Fruit fly (Drosophila melanogaster): Measurements from ENCODE around the gene Nhe3.
A peak's percentile ranks its signal among the peaks of the same experiment; 100 is the strongest.

The Nhe3 gene

dm6 chr2L:6717460-6717859, 33.3 kb upstream of the Nhe3 start, which contains the start of gene Aatf (continued):
- TF ChIP-seq lov (optimal IDR thresholded peaks at IDR 0.05) (no peak), lov (GFP tag; IDR thresholded peaks at IDR 0.05) (no peak), CG6175 (GFP tag; IDR thresholded peaks at IDR 0.05) (no peak), nom (GFP tag; optimal IDR thresholded peaks at IDR 0.05) (no peak), CG7786 (GFP tag; optimal IDR thresholded peaks at IDR 0.05) (no peak), CG8765 (GFP tag; IDR thresholded peaks at IDR 0.05) (no peak), Myb (GFP tag; optimal IDR thresholded peaks at IDR 0.05) (peak; percentile 47), Oaz (GFP tag; IDR thresholded peaks at IDR 0.05) (no peak), CG15073 (GFP tag; optimal IDR thresholded peaks at IDR 0.05) (no peak), kni (GFP tag; optimal IDR thresholded peaks at IDR 0.05) (no peak), aop (GFP tag; IDR thresholded peaks at IDR 0.05) (no peak), NK7.1 (GFP tag; optimal IDR thresholded peaks at IDR 0.05) (no peak), phol (tag; optimal IDR thresholded peaks at IDR 0.05) (peak; percentile 37), CG12659 (GFP tag; optimal IDR thresholded peaks at IDR 0.05) (peak; percentile 45), stc (GFP tag; IDR thresholded peaks at IDR 0.05) (no peak), Sox100B (GFP tag; optimal IDR thresholded peaks at IDR 0.05) (no peak), ind (GFP tag; optimal IDR thresholded peaks at IDR 0.05) (no peak), CG3065 (GFP tag; optimal IDR thresholded peaks at IDR 0.05) (no peak), Nf-YC (tag; optimal IDR thresholded peaks at IDR 0.05) (no peak), Hmr (GFP tag; optimal IDR thresholded peaks at IDR 0.05) (no peak), vfl (GFP tag; optimal IDR thresholded peaks at IDR 0.05) (no peak), Hey (tag; optimal IDR thresholded peaks at IDR 0.05) (no peak), gro (GFP tag; optimal IDR thresholded peaks at IDR 0.05) (no peak), CG4424 (GFP tag; optimal IDR thresholded peaks at IDR 0.05) (no peak), Taf1 (GFP tag; IDR thresholded peaks at IDR 0.05) (no peak), bowl (GFP tag; IDR thresholded peaks at IDR 0.05) (no peak), Dip3 (GFP tag; optimal IDR thresholded peaks at IDR 0.05) (no peak), inv (GFP tag; IDR thresholded peaks at IDR 0.05; ENCODE audit: partially characterized antibody) (peak; percentile 70), CG9727 (GFP tag; optimal IDR thresholded peaks at IDR 0.05) (no peak), NC2α (GFP tag; optimal IDR thresholded peaks at IDR 0.05) (no peak), CG31388 (GFP tag; optimal IDR thresholded peaks at IDR 0.05) (no peak), nerfin-2 (GFP tag; IDR thresholded peaks at IDR 0.05; ENCODE audit: partially characterized antibody) (peak; percentile 65; the same call in 1 of the 2 replicates), CG13624 (GFP tag; optimal IDR thresholded peaks at IDR 0.05) (no peak), CG14441 (GFP tag; IDR thresholded peaks at IDR 0.05) (no peak), fd3F (GFP tag; optimal IDR thresholded peaks at IDR 0.05) (no peak), hbn (GFP tag; IDR thresholded peaks at IDR 0.05; ENCODE audit: partially characterized antibody) (peak; percentile 85), CTCF (GFP tag; optimal IDR thresholded peaks at IDR 0.05) (no peak), gcm (GFP tag; optimal IDR thresholded peaks at IDR 0.05) (no peak), danr (GFP tag; IDR thresholded peaks at IDR 0.05) (no peak), ab (GFP tag; optimal IDR thresholded peaks at IDR 0.05) (no peak), CG8944 (GFP tag; optimal IDR thresholded peaks at IDR 0.05) (no peak), fru (optimal IDR thresholded peaks at IDR 0.05) (no peak), h (optimal IDR thresholded peaks at IDR 0.05) (no peak), CG8359 (GFP tag; optimal IDR thresholded peaks at IDR 0.05; ENCODE audit: borderline replicate concordance) (no peak), ERR (GFP tag; optimal IDR thresholded peaks at IDR 0.05) (no peak), tio (GFP tag; optimal IDR thresholded peaks at IDR 0.05) (no peak), CG10431 (GFP tag; optimal IDR thresholded peaks at IDR 0.05) (no peak), CG1529 (GFP tag; optimal IDR thresholded peaks at IDR 0.05) (no peak), exex (tag; optimal IDR thresholded peaks at IDR 0.05) (no peak), Atf-2 (GFP tag; optimal IDR thresholded peaks at IDR 0.05) (no peak), CG10274 (GFP tag; optimal IDR thresholded peaks at IDR 0.05) (no peak), Sox102F (GFP tag; optimal IDR thresholded peaks at IDR 0.05) (no peak), CG13287 (GFP tag; IDR thresholded peaks at IDR 0.05; ENCODE audit: partially characterized antibody) (peak; percentile 95), Jarid2 (GFP tag; optimal IDR thresholded peaks at IDR 0.05) (no peak)
